Fruit fly (Drosophila melanogaster) whole organism, embryonic: Measurements from ENCODE around the gene Chd1.

Source experiments
- Awh ChIP-seq: fragments of 200-800 bp; sonication (Bioruptor generic); IDR thresholded peaks from 2 replicates; pipeline ENCODE4, ENCODE4 v1.3.6; 2022; ENCODE audit warnings: missing biosample characterization, missing genetic modification characterization
- BEAF-32 ChIP-seq: fragments of 200-800 bp; sonication (Bioruptor generic); optimal IDR thresholded peaks from 3 replicates; lab custom pipeline; 2017; ENCODE audit warnings: missing biosample characterization, missing genetic modification characterization, mild to moderate bottlenecking, moderate library complexity, missing genetic modification reagents
- Blimp-1 ChIP-seq: fragments of 200-800 bp; sonication (Bioruptor generic); optimal IDR thresholded peaks from 3 replicates; lab custom pipeline; 2018; ENCODE audit warnings: missing biosample characterization, missing genetic modification characterization, mild to moderate bottlenecking, moderate library complexity, missing genetic modification reagents
- CG10462 ChIP-seq: fragments of 200-800 bp; sonication (Bioruptor generic); optimal IDR thresholded peaks from 2 replicates; lab custom pipeline; 2016; ENCODE audit warnings: missing biosample characterization, missing genetic modification characterization
- CG11398 ChIP-seq: fragments of 200-800 bp; sonication (Bioruptor generic); optimal IDR thresholded peaks from 2 replicates; lab custom pipeline; 2016; ENCODE audit warnings: missing biosample characterization, missing genetic modification characterization
- CG11696 ChIP-seq: fragments of 200-800 bp; sonication (Bioruptor generic); IDR thresholded peaks from 2 replicates; pipeline ENCODE4 v1.3.6; 2022; ENCODE audit warnings: missing biosample characterization, missing genetic modification characterization
- CG12769 ChIP-seq: fragments of 200-800 bp; sonication (Bioruptor generic); optimal IDR thresholded peaks from 2 replicates; lab custom pipeline; 2019; ENCODE audit warnings: missing biosample characterization, mild to moderate bottlenecking, missing genetic modification characterization, moderate library complexity
- CG13894 ChIP-seq: fragments of 200-800 bp; sonication (Bioruptor generic); optimal IDR thresholded peaks from 3 replicates; lab custom pipeline; 2018; ENCODE audit warnings: missing biosample characterization, mild to moderate bottlenecking, missing genetic modification characterization, moderate library complexity
- CG14441 ChIP-seq: fragments of 200-800 bp; sonication (Bioruptor generic); IDR thresholded peaks from 2 replicates; pipeline ENCODE4 v1.3.6; 2022; ENCODE audit warnings: missing biosample characterization, missing genetic modification characterization
- CG15269 ChIP-seq: fragments of 200-800 bp; sonication (Bioruptor generic); optimal IDR thresholded peaks from 2 replicates; lab custom pipeline; 2018; ENCODE audit warnings: missing biosample characterization, mild to moderate bottlenecking, missing genetic modification characterization, moderate library complexity
- CG15514 ChIP-seq: fragments of 200-800 bp; sonication (Bioruptor generic); optimal IDR thresholded peaks from 3 replicates; lab custom pipeline; 2017; ENCODE audit warnings: missing biosample characterization, missing genetic modification characterization, mild to moderate bottlenecking, moderate library complexity, missing genetic modification reagents
- CG15696 ChIP-seq: fragments of 200-800 bp; sonication (Bioruptor generic); optimal IDR thresholded peaks from 2 replicates; lab custom pipeline; 2019; ENCODE audit warnings: missing biosample characterization, mild to moderate bottlenecking, missing genetic modification characterization, moderate library complexity
- CG16863 ChIP-seq: fragments of 200-800 bp; sonication (Bioruptor generic); optimal IDR thresholded peaks from 3 replicates; lab custom pipeline; 2016; ENCODE audit warnings: missing biosample characterization, missing genetic modification characterization
- CG17829 ChIP-seq: fragments of 200-800 bp; optimal IDR thresholded peaks from 2 replicates; lab custom pipeline; 2019; ENCODE audit warnings: missing biosample characterization, mild to moderate bottlenecking, missing genetic modification characterization, moderate library complexity
- CG18262 ChIP-seq: fragments of 200-800 bp; optimal IDR thresholded peaks from 3 replicates; lab custom pipeline; 2019; ENCODE audit warnings: missing biosample characterization, mild to moderate bottlenecking, missing genetic modification characterization, moderate library complexity
- CG2199 ChIP-seq: fragments of 200-800 bp; sonication (Bioruptor generic); IDR thresholded peaks from 3 replicates; pipeline ENCODE4 v1.3.6; 2022; ENCODE audit warnings: missing biosample characterization, missing genetic modification characterization
- CG2678 ChIP-seq: fragments of 200-800 bp; sonication (Bioruptor generic); optimal IDR thresholded peaks from 3 replicates; lab custom pipeline; 2019; ENCODE audit warnings: missing biosample characterization, mild to moderate bottlenecking, missing genetic modification characterization, moderate library complexity
- CG3065 ChIP-seq: fragments of 200-800 bp; sonication (Bioruptor generic); optimal IDR thresholded peaks from 2 replicates; lab custom pipeline; 2016; ENCODE audit warnings: missing biosample characterization, missing genetic modification characterization
- CG31365 ChIP-seq: fragments of 200-800 bp; sonication (Bioruptor generic); optimal IDR thresholded peaks from 2 replicates; lab custom pipeline; 2018; ENCODE audit warnings: missing biosample characterization, mild to moderate bottlenecking, missing genetic modification characterization
- CG34376 ChIP-seq: fragments of 200-800 bp; sonication (Bioruptor generic); optimal IDR thresholded peaks from 2 replicates; lab custom pipeline; 2018; ENCODE audit warnings: missing biosample characterization, mild to moderate bottlenecking, missing genetic modification characterization
- CG4730 ChIP-seq: fragments of 200-800 bp; sonication (Bioruptor generic); IDR thresholded peaks from 2 replicates; pipeline ENCODE4 v1.3.6; 2022; ENCODE audit warnings: missing biosample characterization, missing genetic modification characterization
- CG7745 ChIP-seq: fragments of 200-800 bp; sonication (Bioruptor generic); optimal IDR thresholded peaks from 2 replicates; lab custom pipeline; 2018; ENCODE audit warnings: missing biosample characterization, mild to moderate bottlenecking, missing genetic modification characterization, moderate library complexity
- CG9215 ChIP-seq: fragments of 200-800 bp; sonication (Bioruptor generic); IDR thresholded peaks from 2 replicates; pipeline ENCODE4 v1.3.6; 2022; ENCODE audit warnings: missing biosample characterization, missing genetic modification characterization
- CTCF ChIP-seq: fragments of 200-800 bp; sonication (Bioruptor generic); optimal IDR thresholded peaks from 2 replicates; lab custom pipeline; 2017; ENCODE audit warnings: missing biosample characterization, mild to moderate bottlenecking, missing genetic modification characterization, moderate library complexity
- Camta ChIP-seq: fragments of 200-800 bp; sonication (Bioruptor generic); optimal IDR thresholded peaks from 2 replicates; lab custom pipeline; 2016; ENCODE audit warnings: missing biosample characterization, missing genetic modification characterization
- Ets65A ChIP-seq: fragments of 200-800 bp; sonication (Bioruptor generic); peaks from one replicate; lab custom pipeline; 2016; ENCODE audit warnings: missing biosample characterization, missing genetic modification characterization
- MBD-R2 ChIP-seq: fragments of 200-800 bp; sonication (Bioruptor generic); IDR thresholded peaks from 2 replicates; pipeline ENCODE4 v1.3.6; 2022; ENCODE audit warnings: missing biosample characterization, missing genetic modification characterization
- Med ChIP-seq: fragments of 200-800 bp; sonication (Bioruptor generic); peaks from one replicate; lab custom pipeline; 2016; ENCODE audit warnings: missing biosample characterization, missing genetic modification characterization, mild to moderate bottlenecking, inconsistent platforms, moderate library complexity
- Nf-YA ChIP-seq: fragments of 200-800 bp; sonication (Bioruptor generic); IDR thresholded peaks from 2 replicates; pipeline ENCODE4 v1.3.6; 2022; ENCODE audit warnings: missing biosample characterization, missing genetic modification characterization
- YL-1 ChIP-seq: fragments of 200-800 bp; sonication (Bioruptor generic); optimal IDR thresholded peaks from 3 replicates; lab custom pipeline; 2017; ENCODE audit warnings: missing biosample characterization, mild to moderate bottlenecking, missing genetic modification characterization
- abd-A ChIP-seq: fragments of 200-800 bp; sonication (Bioruptor generic); optimal IDR thresholded peaks from 3 replicates; lab custom pipeline; 2019; ENCODE audit warnings: missing biosample characterization, mild to moderate bottlenecking, missing genetic modification characterization, moderate library complexity
- ash1 ChIP-seq: fragments of 200-800 bp; sonication (Bioruptor generic); optimal IDR thresholded peaks from 2 replicates; lab custom pipeline; 2018; ENCODE audit warnings: missing biosample characterization, mild to moderate bottlenecking, missing genetic modification characterization
- cad ChIP-seq: fragments of >200 bp; optimal IDR thresholded peaks from 2 replicates; lab custom pipeline; 2017; ENCODE audit warnings: missing biosample characterization, missing genetic modification characterization
- chinmo ChIP-seq: fragments of 200-800 bp; sonication (Bioruptor generic); IDR thresholded peaks from 4 replicates; pipeline ENCODE4 v1.3.6; 2022; ENCODE audit warnings: missing biosample characterization, missing genetic modification characterization; ENCODE audit not compliant: partially characterized antibody
- crc ChIP-seq: fragments of 200-800 bp; sonication (Bioruptor generic); optimal IDR thresholded peaks from 2 replicates; lab custom pipeline; 2016; ENCODE audit warnings: missing biosample characterization, missing genetic modification characterization
- crp ChIP-seq, 2 experiments: fragments of 200-800 bp; sonication (Bioruptor generic); optimal IDR thresholded peaks; 2 replicates in 1 of 2; 3 replicates in 1 of 2; lab custom pipeline; 2017; ENCODE audit warnings: missing biosample characterization in 2 of 2, missing genetic modification characterization in 2 of 2, mild to moderate bottlenecking in 1 of 2, moderate library complexity in 1 of 2
- dimm ChIP-seq: fragments of 200-800 bp; sonication (Bioruptor generic); IDR thresholded peaks from 2 replicates; pipeline ENCODE4 v1.3.6; 2022; ENCODE audit warnings: missing biosample characterization, missing genetic modification characterization
- ems ChIP-seq: fragments of 200-800 bp; sonication (Bioruptor generic); optimal IDR thresholded peaks from 3 replicates; lab custom pipeline; 2016; ENCODE audit warnings: missing biosample characterization, missing genetic modification characterization
- ftz-f1 ChIP-seq: fragments of 200-800 bp; sonication (Bioruptor generic); optimal IDR thresholded peaks from 2 replicates; lab custom pipeline; 2016; ENCODE audit warnings: missing biosample characterization, missing genetic modification characterization
- jumu ChIP-seq: fragments of 200-800 bp; sonication (Bioruptor generic); optimal IDR thresholded peaks from 3 replicates; lab custom pipeline; 2016; ENCODE audit warnings: missing biosample characterization, missing genetic modification characterization
- nmo ChIP-seq: fragments of 200-800 bp; sonication (Bioruptor generic); optimal IDR thresholded peaks from 2 replicates; lab custom pipeline; 2018; ENCODE audit warnings: missing biosample characterization, mild to moderate bottlenecking, missing genetic modification characterization, moderate library complexity
- oc ChIP-seq: fragments of 200-800 bp; sonication (Bioruptor generic); optimal IDR thresholded peaks from 2 replicates; lab custom pipeline; 2018; ENCODE audit warnings: missing biosample characterization, mild to moderate bottlenecking, missing genetic modification characterization, moderate library complexity
- org-1 ChIP-seq: fragments of 200-800 bp; sonication (Bioruptor generic); optimal IDR thresholded peaks from 2 replicates; lab custom pipeline; 2017; ENCODE audit warnings: missing biosample characterization, missing genetic modification characterization
- schlank ChIP-seq: fragments of 200-800 bp; sonication (Bioruptor generic); optimal IDR thresholded peaks from 2 replicates; lab custom pipeline; 2018; ENCODE audit warnings: missing biosample characterization, mild to moderate bottlenecking, missing genetic modification characterization
- sd ChIP-seq: fragments of 200-800 bp; sonication (Bioruptor generic); optimal IDR thresholded peaks from 3 replicates; lab custom pipeline; 2018; ENCODE audit warnings: missing biosample characterization, mild to moderate bottlenecking, missing genetic modification characterization, moderate library complexity
- sens ChIP-seq: fragments of 200-800 bp; sonication (Bioruptor generic); peaks from one replicate; lab custom pipeline; 2016; ENCODE audit warnings: missing biosample characterization, missing genetic modification characterization
- slou ChIP-seq: fragments of 200-800 bp; sonication (Bioruptor generic); optimal IDR thresholded peaks from 3 replicates; lab custom pipeline; 2016; ENCODE audit warnings: missing biosample characterization, missing genetic modification characterization
- vvl ChIP-seq: fragments of 200-800 bp; sonication (Bioruptor generic); IDR thresholded peaks from 2 replicates; pipeline ENCODE4 v1.3.6; 2022; ENCODE audit warnings: missing biosample characterization, missing genetic modification characterization
- zen ChIP-seq: fragments of 200-800 bp; sonication (Bioruptor generic); optimal IDR thresholded peaks from 3 replicates; lab custom pipeline; 2018; ENCODE audit warnings: missing biosample characterization, mild to moderate bottlenecking, missing genetic modification characterization, moderate library complexity
- zfh2 ChIP-seq: fragments of 200-800 bp; sonication (Bioruptor generic); optimal IDR thresholded peaks from 2 replicates; lab custom pipeline; 2016; ENCODE audit warnings: missing biosample characterization, missing genetic modification characterization

Gene Chd1

DNA sequence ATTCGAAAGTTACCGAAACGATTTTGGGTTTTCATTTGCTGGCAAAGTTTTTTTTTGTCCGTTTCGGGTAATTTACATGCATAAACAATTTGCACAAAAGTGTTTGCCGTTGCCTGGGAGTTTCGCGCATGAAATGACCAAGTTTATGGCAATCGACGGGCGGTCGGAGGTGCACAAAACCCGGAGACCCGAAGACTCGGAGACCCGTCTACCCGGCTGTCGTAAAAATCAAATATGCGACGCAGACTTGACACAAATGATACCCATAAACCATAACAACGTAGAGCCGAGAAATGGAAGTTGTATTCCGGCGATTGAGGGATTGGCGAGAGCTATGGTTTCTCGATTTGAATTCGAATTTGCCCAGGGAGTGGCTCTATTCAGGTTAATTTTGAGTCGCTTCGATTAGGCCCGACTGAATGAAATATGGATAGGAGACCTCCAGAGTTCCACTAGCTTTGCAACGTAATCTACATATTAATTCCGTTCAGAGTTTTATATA, 19.5 kb upstream of the Chd1 start:
- no peak for TF ChIP-seq CG11398 (GFP tag; lab: Kevin White, UChicago)
- TF ChIP-seq Ets65A (GFP tag; lab: Kevin White, UChicago), result peak; percentile 11
- no peak for TF ChIP-seq CG17829 (tag; lab: Kevin White, UChicago)
- TF ChIP-seq CG12769, result peak; percentile 62
- no peak for TF ChIP-seq CG15696 (tag; lab: Kevin White, UChicago)
- no peak for TF ChIP-seq sens (GFP tag; lab: Kevin White, UChicago)
- TF ChIP-seq oc (tag; lab: Kevin White, UChicago), result peak; percentile 49
- TF ChIP-seq CG2678 (tag; lab: Kevin White, UChicago), result no peak
- peak; percentile 32 for TF ChIP-seq CG15269 (tag; lab: Kevin White, UChicago)
- no peak for TF ChIP-seq jumu (GFP tag; lab: Kevin White, UChicago)
- TF ChIP-seq abd-A (tag; lab: Kevin White, UChicago), result peak; percentile 78
- peak; percentile 39 for TF ChIP-seq zen
- peak; percentile 35 for TF ChIP-seq Med (GFP tag; lab: Kevin White, UChicago)
- TF ChIP-seq CG16863 (GFP tag; lab: Kevin White, UChicago), result no peak
- TF ChIP-seq chinmo (GFP tag; lab: Robert Waterston, UW), result 0 out of 4 replicates have a peak, but pooled peaks have one; percentile 21
- TF ChIP-seq BEAF-32 (GFP tag; lab: Kevin White, UChicago), result no peak
- peak; percentile 92 for TF ChIP-seq cad
- TF ChIP-seq ftz-f1, result no peak
- no peak for TF ChIP-seq CTCF (GFP tag; lab: Kevin White, UChicago)
- peak; percentile 95 for TF ChIP-seq CG13894 (tag; lab: Kevin White, UChicago)

DNA sequence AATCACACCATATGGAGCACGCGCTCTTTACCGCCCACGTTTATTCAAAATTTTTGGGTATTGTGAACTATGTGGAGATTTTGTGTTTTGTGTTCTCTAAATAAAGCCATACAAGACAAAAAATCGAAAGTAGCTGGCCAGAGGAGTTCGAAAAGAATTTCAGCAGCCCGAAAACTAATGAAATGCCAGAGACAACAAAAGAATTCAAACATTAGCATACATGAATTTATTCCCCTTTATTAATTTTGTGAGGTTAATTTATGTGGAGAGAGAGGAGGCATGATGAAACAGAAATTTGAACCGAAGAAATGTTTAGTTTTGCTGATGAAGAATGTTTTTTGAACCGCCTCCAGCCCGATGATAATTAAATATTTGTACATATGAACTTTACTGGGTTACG, 18.7 kb upstream of the Chd1 start:
- TF ChIP-seq vvl (GFP tag; lab: Robert Waterston, UW), result peak; percentile 56
- TF ChIP-seq CG7745 (tag; lab: Kevin White, UChicago), result peak; percentile 51
- TF ChIP-seq CG13894 (tag; lab: Kevin White, UChicago), result peak; percentile 39
- no peak for TF ChIP-seq crc (GFP tag; lab: Kevin White, UChicago)
- TF ChIP-seq schlank (tag; lab: Kevin White, UChicago), result no peak
- no peak for TF ChIP-seq org-1 (GFP tag; lab: Kevin White, UChicago)
- peak; percentile 71 for TF ChIP-seq sd (tag; lab: Kevin White, UChicago)
- TF ChIP-seq Blimp-1 (GFP tag; lab: Kevin White, UChicago), result peak; percentile 83
- no peak for TF ChIP-seq Nf-YA (GFP tag; lab: Robert Waterston, UW)
- no peak for TF ChIP-seq Awh (GFP tag; lab: Robert Waterston, UW)
- TF ChIP-seq crp (GFP tag; optimal IDR thresholded peaks at IDR 0.05; lab: Kevin White, UChicago), result no peak

DNA sequence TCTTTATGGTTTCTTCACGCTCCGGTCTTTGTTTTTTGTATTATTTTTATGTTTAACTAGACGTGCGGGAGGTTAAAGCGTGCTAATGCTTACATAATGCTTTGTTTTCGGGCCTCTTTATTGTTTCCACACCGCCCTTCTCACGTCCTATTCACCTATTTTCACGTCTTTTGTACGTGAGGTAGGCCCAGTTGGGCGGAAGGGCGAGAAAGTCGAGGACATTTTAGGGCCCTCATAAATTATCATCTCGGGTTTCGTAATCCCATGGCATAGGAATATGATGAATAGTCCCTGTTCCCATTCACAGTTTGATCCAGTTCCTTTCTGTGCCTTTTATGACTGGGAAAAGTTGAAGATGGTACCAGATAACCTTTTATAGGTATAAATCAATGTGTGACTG, 18.0 kb upstream of the Chd1 start:
- TF ChIP-seq zfh2 (GFP tag; lab: Kevin White, UChicago) (no peak), Med (GFP tag; lab: Kevin White, UChicago) (peak; percentile 32), CG31365 (tag; lab: Kevin White, UChicago) (no peak), dimm (no peak), Camta (GFP tag; lab: Kevin White, UChicago) (no peak), MBD-R2 (GFP tag; lab: Robert Waterston, UW) (no peak), CG34376 (GFP tag; lab: Kevin White, UChicago) (no peak), CG14441 (no peak), ems (GFP tag; lab: Kevin White, UChicago) (no peak), CG3065 (GFP tag; lab: Kevin White, UChicago) (no peak), CG4730 (GFP tag; lab: Robert Waterston, UW) (no peak), YL-1 (GFP tag; lab: Kevin White, UChicago) (no peak), slou (GFP tag; lab: Kevin White, UChicago) (no peak), CG11696 (GFP tag; lab: Robert Waterston, UW) (no peak), org-1 (GFP tag; lab: Kevin White, UChicago) (no peak), CG15514 (no peak), CG2199 (no peak), ash1 (GFP tag; lab: Kevin White, UChicago) (no peak), CG9215 (GFP tag; lab: Robert Waterston, UW) (no peak), CG18262 (tag; lab: Kevin White, UChicago) (no peak), CG10462 (no peak), nmo (GFP tag; lab: Kevin White, UChicago) (no peak)
